Worm (Caenorhabditis elegans) whole organism, mixed stage, embryonic: ENCODE measurements around the gene ubc-21.

Source experiments
- blmp-1 ChIP-seq: fragments of 150-350 bp; optimal IDR thresholded peaks from 2 replicates; lab custom pipeline; 2014; ENCODE audit warnings: missing biosample characterization, missing genetic modification characterization
- ceh-39 ChIP-seq: fragments of 150-350 bp; optimal IDR thresholded peaks from 2 replicates; lab custom pipeline; 2014; ENCODE audit warnings: missing biosample characterization, missing genetic modification characterization
- ceh-43 ChIP-seq: fragments of 200-800 bp; sonication (Bioruptor generic); optimal IDR thresholded peaks from 2 replicates; lab custom pipeline; 2018; ENCODE audit warnings: mild to moderate bottlenecking, missing genetic modification characterization, moderate library complexity, missing compliant biosample characterization
- elt-1 ChIP-seq: sonication (generic microtip); optimal IDR thresholded peaks from 2 replicates; lab custom pipeline; 2017; ENCODE audit warnings: missing genetic modification characterization, mild to moderate bottlenecking, missing compliant biosample characterization, antibody characterized with exemption, moderate library complexity, borderline replicate concordance; ENCODE audit not compliant: insufficient read depth
- hlh-1 ChIP-seq: fragments of 150-350 bp; optimal IDR thresholded peaks from 2 replicates; lab custom pipeline; 2014; ENCODE audit warnings: missing biosample characterization, missing genetic modification reagents, missing genetic modification characterization
- lsy-2 ChIP-seq: fragments of 150-350 bp; optimal IDR thresholded peaks from 2 replicates; lab custom pipeline; 2014; ENCODE audit warnings: missing biosample characterization, missing genetic modification characterization
- mep-1 ChIP-seq: fragments of 150-350 bp; optimal IDR thresholded peaks from 2 replicates; lab custom pipeline; 2017; ENCODE audit warnings: missing biosample characterization, missing genetic modification reagents, missing genetic modification characterization, inconsistent platforms
- nhr-28 ChIP-seq: fragments of 150-350 bp; optimal IDR thresholded peaks from 2 replicates; lab custom pipeline; 2014; ENCODE audit warnings: missing biosample characterization, missing genetic modification characterization
- pha-4 ChIP-seq: fragments of 150-350 bp; optimal IDR thresholded peaks from 2 replicates; lab custom pipeline; 2018; ENCODE audit warnings: missing biosample characterization, missing genetic modification reagents, missing genetic modification characterization
- snpc-4 ChIP-seq: fragments of 150-350 bp; optimal IDR thresholded peaks from 2 replicates; lab custom pipeline; 2014; ENCODE audit warnings: missing biosample characterization, missing genetic modification characterization
- unc-62 ChIP-seq: fragments of 150-350 bp; optimal IDR thresholded peaks from 2 replicates; lab custom pipeline; 2014; ENCODE audit warnings: missing biosample characterization, missing genetic modification reagents, missing genetic modification characterization
- ztf-11 ChIP-seq: fragments of 150-350 bp; optimal IDR thresholded peaks from 2 replicates; lab custom pipeline; 2014; ENCODE audit warnings: missing biosample characterization, missing genetic modification characterization

ce11 chrX:8918792-8919191 is 49.4 kb downstream of the ubc-21 start:
- TF ChIP-seq hlh-1 (tag; lab: Kevin White, UChicago) = no peak
- no peak for TF ChIP-seq blmp-1 (tag; lab: Kevin White, UChicago)
- TF ChIP-seq lsy-2 (tag; lab: Kevin White, UChicago) = no peak
- TF ChIP-seq ztf-11 = no peak
- TF ChIP-seq nhr-28 (tag; lab: Kevin White, UChicago) = no peak
- TF ChIP-seq pha-4 (tag; lab: Kevin White, UChicago) = no peak
- no peak for TF ChIP-seq ceh-43 (GFP tag; lab: Kevin White, UChicago)
- no peak for TF ChIP-seq elt-1 (tag; lab: Kevin White, UChicago)
- TF ChIP-seq snpc-4 (tag; lab: Kevin White, UChicago) = no peak
- no peak for TF ChIP-seq mep-1
- no peak for TF ChIP-seq unc-62 (GFP tag; lab: Kevin White, UChicago)
- no peak for TF ChIP-seq ceh-39
